Fruit fly (Drosophila melanogaster) Kc167 (cell line): ENCODE results near the gene CG6923.

Experiments
- Myc ChIP-seq: fragments of >200 bp; optimal IDR thresholded peaks from 2 replicates; lab custom pipeline; 2017; ENCODE audit warnings: missing external identifiers
- Sin3A ChIP-seq: fragments of >200 bp; optimal IDR thresholded peaks from 2 replicates; lab custom pipeline; 2018; ENCODE audit warnings: missing external identifiers
- h ChIP-seq: fragments of >200 bp; optimal IDR thresholded peaks from 3 replicates; lab custom pipeline; 2018; ENCODE audit warnings: missing external identifiers
- insv ChIP-seq: fragments of >200 bp; optimal IDR thresholded peaks from 3 replicates; lab custom pipeline; 2018; ENCODE audit warnings: missing external identifiers
- psq ChIP-seq: fragments of >200 bp; optimal IDR thresholded peaks from 2 replicates; lab custom pipeline; 2017; ENCODE audit warnings: missing external identifiers

DNA sequence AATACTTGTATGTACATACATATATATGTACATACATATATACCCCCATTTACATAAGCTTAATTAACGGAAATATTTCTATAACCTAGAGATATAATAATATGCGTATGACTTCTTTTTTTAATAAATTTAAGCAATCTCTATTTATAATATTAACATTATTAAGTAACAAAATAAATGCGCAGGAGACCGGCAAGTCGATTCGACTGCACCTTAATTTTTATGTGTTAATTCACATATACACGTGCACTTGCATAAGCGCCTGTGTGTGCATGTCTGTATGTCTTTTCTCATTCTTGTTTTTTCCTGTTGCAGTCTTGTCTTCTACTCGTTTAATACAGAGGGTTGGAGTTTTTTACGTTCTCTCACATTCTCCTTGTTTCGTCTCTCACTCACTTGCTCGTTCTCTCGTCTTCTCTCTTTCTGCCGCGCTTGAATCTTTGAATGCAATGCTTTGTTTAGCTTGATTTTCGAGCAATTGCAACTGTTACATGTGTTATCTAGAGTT is 30.4 kb upstream of the CG6923 start:
- no peak for TF ChIP-seq h (lab: Kevin White, UChicago)
- TF ChIP-seq Sin3A (lab: Kevin White, UChicago): no peak
- TF ChIP-seq Myc (lab: Kevin White, UChicago): no peak
- TF ChIP-seq psq (lab: Kevin White, UChicago): no peak
- no peak for TF ChIP-seq insv (lab: Kevin White, UChicago)
